Fruit fly (Drosophila melanogaster): ENCODE data around the gene CG9123.

dm6 chrX:15319290-15319689, 22.6 kb downstream of the CG9123 start, which contains the start of gene Top1:
- no peak for TF ChIP-seq net (GFP tag; optimal IDR thresholded peaks at IDR 0.05)
- no peak for TF ChIP-seq CG8119 (GFP tag; IDR thresholded peaks at IDR 0.05)
- TF ChIP-seq Lpt (GFP tag; optimal IDR thresholded peaks at IDR 0.05) = no peak
- TF ChIP-seq CG10669 (GFP tag; optimal IDR thresholded peaks at IDR 0.05) = no peak
- no peak for TF ChIP-seq esn (GFP tag; optimal IDR thresholded peaks at IDR 0.05)
- no peak for TF ChIP-seq CG7368 (GFP tag; optimal IDR thresholded peaks at IDR 0.05)
- no peak for TF ChIP-seq svp (GFP tag)
- no peak for TF ChIP-seq dsx (GFP tag; optimal IDR thresholded peaks at IDR 0.05; ENCODE audit: poor library complexity, severe bottlenecking)
- TF ChIP-seq pdm3 (GFP tag; optimal IDR thresholded peaks at IDR 0.05) = no peak
- TF ChIP-seq CG34406 (GFP tag; optimal IDR thresholded peaks at IDR 0.05) = no peak
- no peak for TF ChIP-seq Sox15 (GFP tag; optimal IDR thresholded peaks at IDR 0.05)
- peak in 1 of 2 experiments; percentile 12 for TF ChIP-seq ss (GFP tag; optimal IDR thresholded peaks at IDR 0.05)
- no peak for TF ChIP-seq CG16779 (tag; optimal IDR thresholded peaks at IDR 0.05)

All from whole organism, prepupa.